Worm (Caenorhabditis elegans): ENCODE data around the gene atx-2.
A peak's percentile ranks its signal among the peaks of the same experiment; 100 is the strongest.

The atx-2 gene

ce11 chrIII:10503753-10504152, 42.6 kb downstream of the atx-2 start, which contains the start of gene rab-33:
rab-33 (minus strand) TSS chrIII:10503853.
- no peak for TF ChIP-seq unc-42 (tag; optimal IDR thresholded peaks at IDR 0.05)
- TF ChIP-seq ceh-18 (tag; optimal IDR thresholded peaks at IDR 0.05), result no peak
- no peak for TF ChIP-seq tbx-2 (tag; optimal IDR thresholded peaks at IDR 0.05)
- no peak for TF ChIP-seq K02D7.2 (tag; optimal IDR thresholded peaks at IDR 0.05)
- TF ChIP-seq pqm-1 (tag; optimal IDR thresholded peaks at IDR 0.05), result no peak
- TF ChIP-seq pat-9 (tag; optimal IDR thresholded peaks at IDR 0.05), result no peak
- no peak for TF ChIP-seq eyg-1 (tag; optimal IDR thresholded peaks at IDR 0.05)
- no peak for TF ChIP-seq ceh-9 (tag; optimal IDR thresholded peaks at IDR 0.05)
- TF ChIP-seq nhr-11 (tag; optimal IDR thresholded peaks at IDR 0.05), result no peak
- no peak for TF ChIP-seq F13H6.1 (tag; optimal IDR thresholded peaks at IDR 0.05)
- TF ChIP-seq ceh-6 (GFP tag; optimal IDR thresholded peaks at IDR 0.05), result no peak
- no peak for TF ChIP-seq ceh-31 (tag; optimal IDR thresholded peaks at IDR 0.05)
- TF ChIP-seq ama-1 (optimal IDR thresholded peaks at IDR 0.05), result no peak
- TF ChIP-seq ceh-48 (tag; optimal IDR thresholded peaks at IDR 0.05), result no peak
- no peak for TF ChIP-seq ttx-3 (tag; optimal IDR thresholded peaks at IDR 0.05)

- TF ChIP-seq nfya-1 (tag; optimal IDR thresholded peaks at IDR 0.05) (peak; percentile 56), pax-1 (tag; optimal IDR thresholded peaks at IDR 0.05) (peak; percentile 41), ceh-31 (tag; optimal IDR thresholded peaks at IDR 0.05) (peak; percentile 28), unc-42 (tag; optimal IDR thresholded peaks at IDR 0.05) (peak; percentile 35), ama-1 (optimal IDR thresholded peaks at IDR 0.05) (no peak), unc-55 (GFP tag; optimal IDR thresholded peaks at IDR 0.05) (no peak), npax-4 (tag; optimal IDR thresholded peaks at IDR 0.05) (no peak), elt-2 (tag; optimal IDR thresholded peaks at IDR 0.05) (no peak), ceh-2 (tag; optimal IDR thresholded peaks at IDR 0.05) (no peak), tbx-2 (tag; optimal IDR thresholded peaks at IDR 0.05) (no peak), ztf-16 (tag; optimal IDR thresholded peaks at IDR 0.05) (no peak)
Measured at ce11 chrIII:10505182-10505581, 44.0 kb downstream of the atx-2 start, which contains the start of the genes taf-11.3 and urm-1. taf-11.3 (minus strand) TSS chrIII:10505250. urm-1 (plus strand) TSS chrIII:10505480.

- TF ChIP-seq F13H6.1 (tag; optimal IDR thresholded peaks at IDR 0.05), result no peak
- no peak for TF ChIP-seq ceh-34 (tag; optimal IDR thresholded peaks at IDR 0.05)
- TF ChIP-seq sox-4 (tag; optimal IDR thresholded peaks at IDR 0.05), result no peak
- no peak for TF ChIP-seq ceh-22 (tag; optimal IDR thresholded peaks at IDR 0.05)
- no peak for TF ChIP-seq ceh-2 (tag; optimal IDR thresholded peaks at IDR 0.05)
- TF ChIP-seq madf-2 (tag; optimal IDR thresholded peaks at IDR 0.05), result no peak
Measured at ce11 chrIII:10505943-10506698, 44.9 kb downstream of the atx-2 start.

ce11 chrIII:10506699-10507248, 45.6 kb downstream of the atx-2 start, which contains the start of the genes sip-1 and sly-1:
sip-1 (minus strand) TSS chrIII:10506801.
sly-1 (plus strand) TSS chrIII:10507058.
- peak; percentile 53 for TF ChIP-seq unc-55 (GFP tag; optimal IDR thresholded peaks at IDR 0.05)
- TF ChIP-seq pha-2 (tag; optimal IDR thresholded peaks at IDR 0.05), result no peak
- peak; percentile 11 for TF ChIP-seq pax-1 (tag; optimal IDR thresholded peaks at IDR 0.05)
- TF ChIP-seq K09A11.1 (tag; optimal IDR thresholded peaks at IDR 0.05; ENCODE audit: insufficient read depth), result no peak
- TF ChIP-seq ceh-31 (tag; optimal IDR thresholded peaks at IDR 0.05), result no peak
- TF ChIP-seq nfya-1 (tag; optimal IDR thresholded peaks at IDR 0.05), result peak; percentile 65
- no peak for TF ChIP-seq hlh-13 (GFP tag; optimal IDR thresholded peaks at IDR 0.05)
- TF ChIP-seq ceh-18 (tag; optimal IDR thresholded peaks at IDR 0.05), result no peak
- TF ChIP-seq madf-2 (tag; optimal IDR thresholded peaks at IDR 0.05), result no peak
- no peak for TF ChIP-seq ceh-9 (tag; optimal IDR thresholded peaks at IDR 0.05)
- no peak for TF ChIP-seq sox-4 (tag; optimal IDR thresholded peaks at IDR 0.05)
- no peak for TF ChIP-seq pros-1 (tag; optimal IDR thresholded peaks at IDR 0.05)
- no peak for TF ChIP-seq npax-4 (tag; optimal IDR thresholded peaks at IDR 0.05)

ce11 chrIII:10512570-10512969, 51.4 kb downstream of the atx-2 start:
- TF ChIP-seq unc-42 (tag; optimal IDR thresholded peaks at IDR 0.05) (peak; percentile 75), hlh-6 (tag; optimal IDR thresholded peaks at IDR 0.05) (no peak), madf-2 (tag; optimal IDR thresholded peaks at IDR 0.05) (no peak), ceh-31 (tag; optimal IDR thresholded peaks at IDR 0.05) (no peak)

Data from whole organism, late embryonic.